Worm (Caenorhabditis elegans) whole organism, midembryonic: ENCODE measurements around the gene npax-2.

ENCODE experiments used
- T22C8.4 ChIP-seq: fragments of 200-800 bp; sonication (Bioruptor generic); IDR thresholded peaks from 2 replicates; pipeline ENCODE4 v1.3.6; 2022; ENCODE audit warnings: missing genetic modification characterization, missing compliant biosample characterization
- cog-1 ChIP-seq: sonication (generic microtip); optimal IDR thresholded peaks from 2 replicates; lab custom pipeline; 2016; ENCODE audit warnings: missing genetic modification characterization, missing compliant biosample characterization
- flt-1 ChIP-seq: fragments of 200-800 bp; sonication (Bioruptor generic); IDR thresholded peaks from 2 replicates; pipeline ENCODE4 v1.3.6; 2022; ENCODE audit warnings: missing genetic modification characterization, missing compliant biosample characterization
- klf-2 ChIP-seq: fragments of 200-800 bp; sonication (Bioruptor generic); conservative IDR thresholded peaks from 2 replicates; pipeline ENCODE4 v1.3.6; 2022; ENCODE audit warnings: missing genetic modification reagents, missing genetic modification characterization, missing compliant biosample characterization
- ref-1 ChIP-seq: fragments of 200-800 bp; sonication (Bioruptor generic); conservative IDR thresholded peaks from 2 replicates; pipeline ENCODE4 v1.3.6; 2022; ENCODE audit warnings: missing genetic modification reagents, missing genetic modification characterization, missing compliant biosample characterization
- tab-1 ChIP-seq: fragments of 200-800 bp; sonication (Bioruptor generic); IDR thresholded peaks from 2 replicates; pipeline ENCODE4 v1.3.6; 2022; ENCODE audit warnings: missing genetic modification characterization, missing compliant biosample characterization
- ztf-29 ChIP-seq: fragments of 200-800 bp; sonication (Bioruptor generic); IDR thresholded peaks from 2 replicates; pipeline ENCODE4 v1.3.6; 2022; ENCODE audit warnings: missing genetic modification reagents, missing genetic modification characterization, missing compliant biosample characterization

ce11 chrX:2108182-2108581 lies 41.7 kb downstream of the npax-2 start:
- TF ChIP-seq ztf-29 (GFP tag; lab: Robert Waterston, UW): no peak
- TF ChIP-seq cog-1 (tag; lab: Kevin White, UChicago): no peak
- TF ChIP-seq ref-1 (GFP tag; lab: Robert Waterston, UW): no peak
- no peak for TF ChIP-seq klf-2 (GFP tag; lab: Robert Waterston, UW)
- no peak for TF ChIP-seq T22C8.4 (GFP tag; lab: Robert Waterston, UW)
- no peak for TF ChIP-seq tab-1 (GFP tag; lab: Robert Waterston, UW)
- 0 out of 2 replicates have a peak, but pooled peaks have one; percentile 29 for TF ChIP-seq flt-1 (GFP tag; lab: Robert Waterston, UW)
